Fruit fly (Drosophila melanogaster): ENCODE results near the gene CG17770.

- no peak for TF ChIP-seq usp (GFP tag; optimal IDR thresholded peaks at IDR 0.05)
- no peak for TF ChIP-seq pan (optimal IDR thresholded peaks at IDR 0.05)
- no peak for TF ChIP-seq Dll (optimal IDR thresholded peaks at IDR 0.05)
- TF ChIP-seq psq (optimal IDR thresholded peaks at IDR 0.05) = no peak
These were observed 21.3 kb upstream of the CG17770 start, which contains the start of gene CG31093 for dm6 chr3R:25790371-25790770.
